Worm (Caenorhabditis elegans): ENCODE measurements around the gene far-8.

Gene far-8

DNA sequence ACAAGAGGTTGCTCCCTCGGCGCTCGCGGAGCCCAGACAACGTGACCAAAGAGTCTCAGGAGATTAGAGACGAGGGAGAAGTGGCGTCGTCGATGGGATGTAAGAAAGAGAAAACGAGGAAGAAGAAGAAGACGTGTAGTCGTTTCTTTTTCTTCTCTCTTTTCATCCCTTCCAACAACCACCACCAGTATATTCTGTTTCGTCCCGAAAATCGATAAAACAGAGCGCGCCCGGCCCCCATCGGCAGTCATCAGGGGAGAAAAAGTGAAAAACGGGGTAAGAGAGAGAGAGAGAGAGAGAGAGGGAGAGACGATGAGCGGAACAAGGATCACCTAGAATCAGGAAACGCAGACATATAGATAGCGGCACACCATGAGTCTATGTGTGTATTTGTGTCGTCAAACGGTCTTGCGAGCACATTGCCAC is 45.2 kb downstream of the far-8 start:
- TF ChIP-seq elt-1 (tag; optimal IDR thresholded peaks at IDR 0.05) (no peak), elt-2 (tag; optimal IDR thresholded peaks at IDR 0.05) (peak; percentile 66), nfya-1 (tag; optimal IDR thresholded peaks at IDR 0.05; ENCODE audit: insufficient read depth) (peak; percentile 82), mdl-1 (tag; optimal IDR thresholded peaks at IDR 0.05) (peak; percentile 48), unc-39 (tag; optimal IDR thresholded peaks at IDR 0.05) (no peak), nhr-25 (tag; optimal IDR thresholded peaks at IDR 0.05) (peak; percentile 2), R02D3.7 (tag; optimal IDR thresholded peaks at IDR 0.05) (no peak), pha-4 (tag; optimal IDR thresholded peaks at IDR 0.05) (peak; percentile 46), snpc-4 (tag; optimal IDR thresholded peaks at IDR 0.05) (peak; percentile 76), hmg-11 (tag; optimal IDR thresholded peaks at IDR 0.05) (peak; percentile 71), egl-5 (tag; optimal IDR thresholded peaks at IDR 0.05) (peak; percentile 60), jun-1 (tag; optimal IDR thresholded peaks at IDR 0.05) (peak; percentile 31), ztf-11 (tag; optimal IDR thresholded peaks at IDR 0.05) (no peak), daf-12 (tag; optimal IDR thresholded peaks at IDR 0.05) (no peak), ama-1 (optimal IDR thresholded peaks at IDR 0.05) (peak; percentile 45), skn-1 (tag; optimal IDR thresholded peaks at IDR 0.05) (peak; percentile 41), aly-2 (tag; optimal IDR thresholded peaks at IDR 0.05) (no peak), ceh-82 (tag; optimal IDR thresholded peaks at IDR 0.05) (no peak), ZK546.5 (tag; optimal IDR thresholded peaks at IDR 0.05) (no peak), lin-39 (tag; optimal IDR thresholded peaks at IDR 0.05) (peak; percentile 81), ceh-9 (tag; optimal IDR thresholded peaks at IDR 0.05) (no peak), mml-1 (tag; optimal IDR thresholded peaks at IDR 0.05) (no peak), fkh-10 (GFP tag; optimal IDR thresholded peaks at IDR 0.05) (peak; percentile 33), tbx-2 (tag; optimal IDR thresholded peaks at IDR 0.05) (peak; percentile 37), nhr-237 (tag; optimal IDR thresholded peaks at IDR 0.05) (no peak), nhr-23 (tag; optimal IDR thresholded peaks at IDR 0.05) (peak; percentile 60), fos-1 (tag; optimal IDR thresholded peaks at IDR 0.05) (no peak), nhr-11 (tag; optimal IDR thresholded peaks at IDR 0.05) (no peak), lin-15B (tag; optimal IDR thresholded peaks at IDR 0.05) (peak; percentile 40), ztf-4 (tag; optimal IDR thresholded peaks at IDR 0.05) (no peak), ceh-28 (tag; optimal IDR thresholded peaks at IDR 0.05) (peak; percentile 89), sea-2 (GFP tag; optimal IDR thresholded peaks at IDR 0.05) (peak; percentile 79), pqm-1 (tag; optimal IDR thresholded peaks at IDR 0.05) (peak; percentile 8), egl-27 (tag; optimal IDR thresholded peaks at IDR 0.05) (peak; percentile 50)

DNA sequence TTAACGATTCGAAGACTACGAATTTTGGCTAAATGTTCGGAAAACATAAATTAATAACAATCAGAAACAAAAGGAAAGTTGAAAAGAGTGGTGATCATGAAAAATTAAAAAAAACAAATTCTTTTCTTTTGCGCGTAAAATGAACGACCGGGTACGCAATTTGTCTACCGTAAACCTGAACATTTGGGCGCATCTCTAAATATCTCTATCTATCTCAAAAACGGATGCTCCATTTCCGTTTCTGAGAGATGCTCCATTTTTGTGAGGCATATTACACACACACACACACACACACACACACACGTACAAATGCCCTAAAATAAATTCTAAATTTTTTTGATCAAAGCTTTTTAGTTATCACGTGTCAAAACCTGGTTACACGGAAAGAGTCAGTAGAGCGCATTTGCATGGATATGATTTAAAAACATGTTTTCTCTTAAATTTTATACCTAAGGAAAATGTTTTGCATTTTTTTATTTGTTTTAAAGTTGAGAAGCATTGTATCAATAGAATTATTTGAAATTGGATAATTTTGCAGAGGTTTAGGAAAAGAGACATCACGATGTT is 46.3 kb downstream of the far-8 start:
- peak; percentile 19 for TF ChIP-seq nfya-1 (tag; optimal IDR thresholded peaks at IDR 0.05; ENCODE audit: insufficient read depth)
- TF ChIP-seq fkh-2 (tag; optimal IDR thresholded peaks at IDR 0.05): no peak

DNA sequence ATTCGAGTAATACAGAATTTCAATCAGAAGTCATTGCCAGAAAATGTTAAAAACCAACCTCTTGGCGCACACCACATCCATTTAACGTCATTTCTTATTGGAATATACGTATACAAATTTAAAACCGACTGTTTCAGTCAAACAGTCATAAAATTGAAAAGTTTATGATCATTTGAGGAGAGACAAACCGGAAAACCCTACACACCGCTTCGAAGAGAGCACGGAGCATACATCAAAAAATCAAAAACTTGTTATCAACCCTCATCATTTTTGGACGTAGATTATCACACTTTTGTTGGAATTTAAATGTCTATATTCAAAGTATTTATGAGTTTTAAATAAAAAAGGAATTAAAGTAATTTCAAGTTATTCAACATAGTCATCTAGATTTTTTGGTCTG is 48.3 kb downstream of the far-8 start, which contains the start of gene T24C4.10:
Gene T24C4.10 (minus strand): TSS at position 230 of the 400 bp plus-strand sequence.
- TF ChIP-seq elt-2 (tag; optimal IDR thresholded peaks at IDR 0.05): peak; percentile 62
- no peak for TF ChIP-seq egl-27 (tag; optimal IDR thresholded peaks at IDR 0.05)
- TF ChIP-seq nhr-12 (tag; optimal IDR thresholded peaks at IDR 0.05): no peak
- no peak for TF ChIP-seq nhr-23 (tag; optimal IDR thresholded peaks at IDR 0.05)
- TF ChIP-seq hmg-11 (tag; optimal IDR thresholded peaks at IDR 0.05): no peak
- peak; percentile 48 for TF ChIP-seq pqm-1 (tag; optimal IDR thresholded peaks at IDR 0.05)

Data from whole organism, L3 larva.